Fruit fly (Drosophila melanogaster) whole organism, embryonic: ENCODE results near the gene CG44088.

Experiments used
- Abd-B ChIP-seq: fragments of 200-800 bp; sonication (Bioruptor generic); optimal IDR thresholded peaks from 2 replicates; lab custom pipeline; 2018; ENCODE audit warnings: missing biosample characterization, mild to moderate bottlenecking, missing genetic modification characterization, moderate library complexity
- Asciz ChIP-seq: fragments of 200-800 bp; sonication (Bioruptor generic); optimal IDR thresholded peaks from 2 replicates; lab custom pipeline; 2017; ENCODE audit warnings: missing biosample characterization, mild to moderate bottlenecking, missing genetic modification characterization, missing genetic modification reagents
- BtbVII ChIP-seq: fragments of 200-800 bp; sonication (Bioruptor generic); optimal IDR thresholded peaks from 3 replicates; lab custom pipeline; 2017; ENCODE audit warnings: missing biosample characterization, mild to moderate bottlenecking, missing genetic modification characterization
- C15 ChIP-seq: fragments of 200-800 bp; sonication (Bioruptor generic); IDR thresholded peaks from 3 replicates; pipeline ENCODE4 v1.3.6; 2022; ENCODE audit warnings: missing biosample characterization, missing genetic modification characterization
- CG10209 ChIP-seq: fragments of 200-800 bp; sonication (Bioruptor generic); optimal IDR thresholded peaks from 3 replicates; lab custom pipeline; 2017; ENCODE audit warnings: missing biosample characterization, mild to moderate bottlenecking, missing genetic modification characterization, missing genetic modification reagents
- CG1233 ChIP-seq: fragments of 200-800 bp; sonication (Bioruptor generic); optimal IDR thresholded peaks from 4 replicates; lab custom pipeline; 2018; ENCODE audit warnings: missing biosample characterization, mild to moderate bottlenecking, missing genetic modification characterization
- CG13296 ChIP-seq: fragments of 200-800 bp; sonication (Bioruptor generic); optimal IDR thresholded peaks from 3 replicates; lab custom pipeline; 2018; ENCODE audit warnings: missing biosample characterization, mild to moderate bottlenecking, missing genetic modification characterization
- CG14667 ChIP-seq: fragments of 200-800 bp; sonication (Bioruptor generic); IDR thresholded peaks from 2 replicates; pipeline ENCODE4 v1.3.6; 2022; ENCODE audit warnings: missing biosample characterization, missing genetic modification characterization
- CG14710 ChIP-seq: fragments of 200-800 bp; sonication (Bioruptor generic); optimal IDR thresholded peaks from 3 replicates; lab custom pipeline; 2019; ENCODE audit warnings: missing biosample characterization, mild to moderate bottlenecking, missing genetic modification characterization, moderate library complexity
- CG14860 ChIP-seq: fragments of 200-800 bp; sonication (Bioruptor generic); IDR thresholded peaks from 3 replicates; pipeline ENCODE4 v1.3.6; 2022; ENCODE audit warnings: missing biosample characterization, missing genetic modification characterization; ENCODE audit not compliant: partially characterized antibody
- CG16813 ChIP-seq: fragments of 200-800 bp; sonication (Bioruptor generic); IDR thresholded peaks from 3 replicates; pipeline ENCODE4 v1.3.6; 2022; ENCODE audit warnings: missing biosample characterization, missing genetic modification characterization; ENCODE audit not compliant: partially characterized antibody
- CG17912 ChIP-seq: fragments of 200-800 bp; sonication (Bioruptor generic); optimal IDR thresholded peaks from 2 replicates; lab custom pipeline; 2018; ENCODE audit warnings: missing biosample characterization, mild to moderate bottlenecking, missing genetic modification characterization
- CG2875 ChIP-seq: fragments of 200-800 bp; sonication (Bioruptor generic); optimal IDR thresholded peaks from 2 replicates; lab custom pipeline; 2017; ENCODE audit warnings: missing biosample characterization, mild to moderate bottlenecking, missing genetic modification characterization, missing genetic modification reagents
- CG34376 ChIP-seq: fragments of 200-800 bp; sonication (Bioruptor generic); optimal IDR thresholded peaks from 2 replicates; lab custom pipeline; 2018; ENCODE audit warnings: missing biosample characterization, mild to moderate bottlenecking, missing genetic modification characterization
- CG34422 ChIP-seq: fragments of 200-800 bp; sonication (Bioruptor generic); IDR thresholded peaks from 3 replicates; pipeline ENCODE4 v1.3.6; 2022; ENCODE audit warnings: missing biosample characterization, missing genetic modification characterization
- CG4282 ChIP-seq: fragments of 200-800 bp; sonication (Bioruptor generic); optimal IDR thresholded peaks from 2 replicates; lab custom pipeline; 2016; ENCODE audit warnings: missing biosample characterization, missing genetic modification characterization
- CG4617 ChIP-seq: fragments of 200-800 bp; sonication (Bioruptor generic); optimal IDR thresholded peaks from 3 replicates; lab custom pipeline; 2016; ENCODE audit warnings: missing biosample characterization, missing genetic modification characterization, borderline replicate concordance
- CG4707 ChIP-seq: fragments of 200-800 bp; sonication (Bioruptor generic); optimal IDR thresholded peaks from 2 replicates; lab custom pipeline; 2018; ENCODE audit warnings: missing biosample characterization, mild to moderate bottlenecking, missing genetic modification characterization, moderate library complexity
- CG6689 ChIP-seq: fragments of 200-800 bp; sonication (Bioruptor generic); IDR thresholded peaks from 2 replicates; pipeline ENCODE4 v1.3.6; 2022; ENCODE audit warnings: missing biosample characterization, missing genetic modification characterization
- CG9437 ChIP-seq: fragments of 200-800 bp; sonication (Bioruptor generic); optimal IDR thresholded peaks from 2 replicates; lab custom pipeline; 2018; ENCODE audit warnings: missing biosample characterization, mild to moderate bottlenecking, missing genetic modification characterization
- CG9817 ChIP-seq: fragments of 200-800 bp; sonication (Bioruptor generic); optimal IDR thresholded peaks from 2 replicates; lab custom pipeline; 2018; ENCODE audit warnings: missing biosample characterization, mild to moderate bottlenecking, missing genetic modification characterization, moderate library complexity
- MBD-R2 ChIP-seq: fragments of 200-800 bp; sonication (Bioruptor generic); IDR thresholded peaks from 2 replicates; pipeline ENCODE4 v1.3.6; 2022; ENCODE audit warnings: missing biosample characterization, missing genetic modification characterization
- NfI ChIP-seq: fragments of 200-800 bp; sonication (Bioruptor generic); optimal IDR thresholded peaks from 3 replicates; lab custom pipeline; 2018; ENCODE audit warnings: missing biosample characterization, mild to moderate bottlenecking, missing genetic modification characterization, moderate library complexity
- Oli ChIP-seq: fragments of 200-800 bp; sonication (Bioruptor generic); optimal IDR thresholded peaks from 2 replicates; lab custom pipeline; 2018; ENCODE audit warnings: missing biosample characterization, mild to moderate bottlenecking, missing genetic modification characterization, moderate library complexity
- Poxn ChIP-seq: fragments of 200-800 bp; sonication (Bioruptor generic); IDR thresholded peaks from 2 replicates; pipeline ENCODE4 v1.3.6; 2022; ENCODE audit warnings: missing biosample characterization, missing genetic modification characterization
- Sox102F ChIP-seq: fragments of 200-800 bp; sonication (Bioruptor generic); optimal IDR thresholded peaks from 2 replicates; lab custom pipeline; 2018; ENCODE audit warnings: missing biosample characterization, mild to moderate bottlenecking, missing genetic modification characterization, moderate library complexity
- Xbp1 ChIP-seq: fragments of 200-800 bp; sonication (Bioruptor generic); optimal IDR thresholded peaks from 3 replicates; lab custom pipeline; 2016; ENCODE audit warnings: missing biosample characterization, mild to moderate bottlenecking, missing genetic modification characterization
- al ChIP-seq: fragments of 200-800 bp; sonication (Bioruptor generic); IDR thresholded peaks from 2 replicates; pipeline ENCODE4 v1.3.6; 2022; ENCODE audit warnings: missing biosample characterization, missing genetic modification characterization
- chinmo ChIP-seq: fragments of 200-800 bp; sonication (Bioruptor generic); IDR thresholded peaks from 4 replicates; pipeline ENCODE4 v1.3.6; 2022; ENCODE audit warnings: missing biosample characterization, missing genetic modification characterization; ENCODE audit not compliant: partially characterized antibody
- crc ChIP-seq: fragments of 200-800 bp; sonication (Bioruptor generic); optimal IDR thresholded peaks from 2 replicates; lab custom pipeline; 2016; ENCODE audit warnings: missing biosample characterization, missing genetic modification characterization
- croc ChIP-seq: fragments of 200-800 bp; sonication (Bioruptor generic); conservative IDR thresholded peaks from 3 replicates; pipeline ENCODE4 v1.3.6; 2022; ENCODE audit warnings: missing biosample characterization, missing genetic modification characterization
- gce ChIP-seq: fragments of 200-800 bp; sonication (Bioruptor generic); IDR thresholded peaks from 3 replicates; pipeline ENCODE4 v1.3.6; 2022; ENCODE audit warnings: missing biosample characterization, missing genetic modification characterization
- gem ChIP-seq: fragments of 200-800 bp; sonication (Bioruptor generic); optimal IDR thresholded peaks from 2 replicates; lab custom pipeline; 2019; ENCODE audit warnings: missing biosample characterization, mild to moderate bottlenecking, missing genetic modification characterization, moderate library complexity
- hkb ChIP-seq, 2 experiments: fragments of 200-800 bp in 1 of 2; fragments of >200 bp in 1 of 2; sonication (Bioruptor generic) in 1 of 2; IDR thresholded peaks in 1 of 2; optimal IDR thresholded peaks in 1 of 2; 2 replicates each; pipeline versions ENCODE4 v1.3.6 to Lab custom; 2017 to 2022; ENCODE audit warnings: missing biosample characterization in 1 of 2, missing genetic modification characterization in 1 of 2
- knrl ChIP-seq: fragments of 200-800 bp; sonication (Bioruptor generic); IDR thresholded peaks from 3 replicates; pipeline ENCODE4 v1.3.6; 2022; ENCODE audit warnings: missing biosample characterization, missing genetic modification characterization; ENCODE audit not compliant: partially characterized antibody
- lilli ChIP-seq: fragments of 200-800 bp; sonication (Bioruptor generic); optimal IDR thresholded peaks from 3 replicates; lab custom pipeline; 2016; ENCODE audit warnings: missing biosample characterization, missing genetic modification characterization
- nerfin-1 ChIP-seq: fragments of 200-800 bp; sonication (Bioruptor generic); optimal IDR thresholded peaks from 3 replicates; lab custom pipeline; 2019; ENCODE audit warnings: missing biosample characterization, mild to moderate bottlenecking, missing genetic modification characterization, moderate library complexity
- pan ChIP-seq, 4 experiments: fragments of >200 bp in 3 of 4; fragments of 200-800 bp in 1 of 4; sonication (Bioruptor generic) in 1 of 4; optimal IDR thresholded peaks in 3 of 4; IDR thresholded peaks in 1 of 4; 2 replicates each; pipeline versions ENCODE4 v1.3.6 to Lab custom; 2017 to 2022; ENCODE audit warnings: missing biosample characterization in 2 of 4, missing genetic modification characterization in 2 of 4, mixed read lengths in 1 of 4
- prd ChIP-seq, 3 experiments: fragments of >200 bp in 2 of 3; fragments of 200-800 bp in 1 of 3; sonication (Bioruptor generic) in 1 of 3; optimal IDR thresholded peaks in 2 of 3; IDR thresholded peaks in 1 of 3; 2 replicates in 2 of 3; 3 replicates in 1 of 3; pipeline versions ENCODE4 v1.3.6 to Lab custom; 2017 to 2022; ENCODE audit warnings: missing biosample characterization in 1 of 3, missing genetic modification characterization in 1 of 3
- scrt ChIP-seq: fragments of 200-800 bp; sonication (Bioruptor generic); optimal IDR thresholded peaks from 2 replicates; lab custom pipeline; 2018; ENCODE audit warnings: missing biosample characterization, mild to moderate bottlenecking, missing genetic modification characterization, moderate library complexity
- slbo ChIP-seq: fragments of 200-800 bp; sonication (Bioruptor generic); IDR thresholded peaks from 2 replicates; pipeline ENCODE4 v1.3.6; 2022; ENCODE audit warnings: missing biosample characterization, missing genetic modification characterization
- sug ChIP-seq: fragments of 200-800 bp; optimal IDR thresholded peaks from 2 replicates; lab custom pipeline; 2019; ENCODE audit warnings: missing biosample characterization, mild to moderate bottlenecking, missing genetic modification characterization, moderate library complexity
- tin ChIP-seq: fragments of 200-800 bp; sonication (Bioruptor generic); optimal IDR thresholded peaks from 3 replicates; lab custom pipeline; 2016; ENCODE audit warnings: missing biosample characterization, missing genetic modification characterization
- tio ChIP-seq: fragments of 200-800 bp; sonication (Bioruptor generic); optimal IDR thresholded peaks from 2 replicates; lab custom pipeline; 2017; ENCODE audit warnings: missing biosample characterization, missing genetic modification characterization, inconsistent platforms
- vnd ChIP-seq: fragments of 200-800 bp; sonication (Bioruptor generic); IDR thresholded peaks from 3 replicates; pipeline ENCODE4 v1.3.6; 2022; ENCODE audit warnings: missing biosample characterization, missing genetic modification characterization; ENCODE audit not compliant: partially characterized antibody
- yki ChIP-seq: fragments of >200 bp; optimal IDR thresholded peaks from 3 replicates; lab custom pipeline; 2018

CG44088 gene

DNA sequence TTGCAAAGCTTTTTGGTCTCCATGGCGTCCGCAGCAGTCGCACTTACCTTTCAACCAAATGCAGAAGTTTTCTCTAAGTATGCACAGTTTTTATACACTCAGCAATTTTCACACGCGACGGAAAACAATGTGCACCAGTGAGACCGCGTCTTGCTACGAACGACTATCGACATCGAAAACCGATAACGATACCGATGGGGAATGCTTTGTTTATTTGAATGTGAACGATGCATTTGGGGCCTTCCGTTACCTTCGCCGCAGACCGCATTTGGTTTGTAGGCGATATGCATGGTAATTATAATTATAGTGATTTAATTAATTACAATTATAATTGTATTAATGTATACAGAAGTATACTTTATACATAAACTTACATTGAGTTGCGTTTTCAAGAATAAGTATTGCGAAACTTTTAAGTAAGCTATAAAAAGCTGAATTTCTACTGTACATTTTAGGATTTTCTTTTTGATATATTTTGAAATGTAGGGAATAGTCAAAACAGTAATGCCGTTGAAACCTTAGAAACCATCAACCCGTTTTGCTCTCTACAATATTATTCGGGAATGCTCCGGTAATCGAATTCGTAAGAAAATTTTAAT is 37.2 kb upstream of the CG44088 start, which contains the start of the genes Hus1-like and ctrip (continued):
- TF ChIP-seq nerfin-1 (tag; lab: Kevin White, UChicago) (peak; percentile 19), C15 (GFP tag; lab: Robert Waterston, UW) (no peak), prd (optimal IDR thresholded peaks at IDR 0.05; lab: Kevin White, UChicago) (no peak), prd (GFP tag; IDR thresholded peaks at IDR 0.05; lab: Robert Waterston, UW) (peak; percentile 45; the same call in 2 of the 3 replicates), CG14667 (GFP tag; lab: Robert Waterston, UW) (no peak), yki (lab: Kevin White, UChicago) (no peak), Sox102F (GFP tag; lab: Kevin White, UChicago) (no peak), CG13296 (peak; percentile 31), CG4707 (GFP tag; lab: Kevin White, UChicago) (no peak), CG17912 (GFP tag; lab: Kevin White, UChicago) (no peak), CG4617 (GFP tag; lab: Kevin White, UChicago) (peak; percentile 40), CG2875 (GFP tag; lab: Kevin White, UChicago) (no peak), NfI (GFP tag; lab: Kevin White, UChicago) (no peak), CG34376 (GFP tag; lab: Kevin White, UChicago) (peak; percentile 36), slbo (GFP tag; lab: Robert Waterston, UW) (0 out of 2 replicates have a peak, but pooled peaks have one; percentile 36), Abd-B (GFP tag; lab: Kevin White, UChicago) (peak; percentile 37), CG34422 (GFP tag; lab: Robert Waterston, UW) (peak; percentile 68; the same call in 1 of the 3 replicates), CG4282 (no peak), sug (tag; lab: Kevin White, UChicago) (peak; percentile 20), pan (optimal IDR thresholded peaks at IDR 0.05; lab: Kevin White, UChicago) (no peak), pan (GFP tag; optimal IDR thresholded peaks at IDR 0.05 in 1 of 2, IDR thresholded peaks at IDR 0.05 in 1 of 2) (peak in 1 of 2 experiments; percentile 33), gem (peak; percentile 20), vnd (GFP tag; lab: Robert Waterston, UW) (peak; percentile 60; the same call in 2 of the 3 replicates), gce (GFP tag; lab: Robert Waterston, UW) (0 out of 3 replicates have a peak, but pooled peaks have one; percentile 30), croc (GFP tag; lab: Robert Waterston, UW) (no peak), tio (GFP tag; lab: Kevin White, UChicago) (no peak), CG14860 (GFP tag; lab: Robert Waterston, UW) (peak; percentile 48; the same call in 1 of the 3 replicates), crc (GFP tag; lab: Kevin White, UChicago) (no peak), CG14710 (tag; lab: Kevin White, UChicago) (peak; percentile 39), lilli (peak; percentile 15), CG6689 (GFP tag; lab: Robert Waterston, UW) (no peak), CG9437 (GFP tag; lab: Kevin White, UChicago) (peak; percentile 29), Xbp1 (peak; percentile 49), tin (GFP tag; lab: Kevin White, UChicago) (peak; percentile 19), CG10209 (GFP tag; lab: Kevin White, UChicago) (no peak), CG1233 (GFP tag; lab: Kevin White, UChicago) (peak; percentile 2), knrl (GFP tag; lab: Robert Waterston, UW) (peak; percentile 40; the same call in 1 of the 3 replicates), BtbVII (GFP tag; lab: Kevin White, UChicago) (peak; percentile 7), Oli (tag; lab: Kevin White, UChicago) (no peak), scrt (GFP tag; lab: Kevin White, UChicago) (peak; percentile 31), al (GFP tag; lab: Robert Waterston, UW) (no peak), Poxn (GFP tag; lab: Robert Waterston, UW) (no peak), CG9817 (tag; lab: Kevin White, UChicago) (peak; percentile 44), CG16813 (peak; percentile 57; the same call in 2 of the 3 replicates), Asciz (no peak), hkb (optimal IDR thresholded peaks at IDR 0.05; lab: Kevin White, UChicago) (no peak), hkb (GFP tag; IDR thresholded peaks at IDR 0.05; lab: Robert Waterston, UW) (peak; percentile 23; the same call in 1 of the 2 replicates), chinmo (GFP tag; lab: Robert Waterston, UW) (0 out of 4 replicates have a peak, but pooled peaks have one; percentile 66), MBD-R2 (peak; percentile 48; the same call in 1 of the 2 replicates)
